Worm (Caenorhabditis elegans) whole organism, late embryonic: ENCODE data around the gene K06H7.7.

Experiments
- C08G9.2 ChIP-seq: sonication (generic microtip); optimal IDR thresholded peaks from 2 replicates; lab custom pipeline; 2016; ENCODE audit warnings: mild to moderate bottlenecking, missing genetic modification characterization, moderate library complexity, missing compliant biosample characterization
- F13H6.1 ChIP-seq: sonication (generic microtip); optimal IDR thresholded peaks from 2 replicates; lab custom pipeline; 2016; ENCODE audit warnings: missing genetic modification characterization, missing compliant biosample characterization
- K02D7.2 ChIP-seq: sonication (generic microtip); optimal IDR thresholded peaks from 2 replicates; lab custom pipeline; 2017; ENCODE audit warnings: mild to moderate bottlenecking, missing genetic modification characterization, missing compliant biosample characterization
- K09A11.1 ChIP-seq: sonication (generic microtip); optimal IDR thresholded peaks from 2 replicates; lab custom pipeline; 2017; ENCODE audit warnings: antibody characterized with exemption, mild to moderate bottlenecking, missing genetic modification characterization, missing compliant biosample characterization; ENCODE audit not compliant: insufficient read depth
- Y22D7AL.16 ChIP-seq: sonication (generic microtip); optimal IDR thresholded peaks from 2 replicates; lab custom pipeline; 2016; ENCODE audit warnings: missing genetic modification characterization, missing compliant biosample characterization
- ahr-1 ChIP-seq: sonication (generic microtip); optimal IDR thresholded peaks from 2 replicates; lab custom pipeline; 2016; ENCODE audit warnings: missing genetic modification characterization, missing compliant biosample characterization
- ceh-18 ChIP-seq: sonication (generic microtip); optimal IDR thresholded peaks from 2 replicates; lab custom pipeline; 2016; ENCODE audit warnings: missing genetic modification characterization, missing compliant biosample characterization
- ceh-19 ChIP-seq: fragments of 200-800 bp; sonication (Bioruptor generic); optimal IDR thresholded peaks from 2 replicates; lab custom pipeline; 2018; ENCODE audit warnings: mild to moderate bottlenecking, missing genetic modification characterization, missing compliant biosample characterization
- ceh-2 ChIP-seq: sonication (generic microtip); optimal IDR thresholded peaks from 2 replicates; lab custom pipeline; 2016; ENCODE audit warnings: missing genotype, missing genetic modification characterization, missing compliant biosample characterization
- ceh-22 ChIP-seq: sonication (generic microtip); optimal IDR thresholded peaks from 2 replicates; lab custom pipeline; 2017; ENCODE audit warnings: missing biosample characterization, missing genetic modification characterization
- ceh-24 ChIP-seq: sonication (generic microtip); optimal IDR thresholded peaks from 2 replicates; lab custom pipeline; 2016; ENCODE audit warnings: mild to moderate bottlenecking, missing genetic modification characterization, missing compliant biosample characterization
- ceh-31 ChIP-seq: sonication (generic microtip); optimal IDR thresholded peaks from 2 replicates; lab custom pipeline; 2016; ENCODE audit warnings: missing genetic modification characterization, missing compliant biosample characterization
- ceh-45 ChIP-seq: fragments of 200-800 bp; sonication (Bioruptor generic); IDR thresholded peaks from 2 replicates; pipeline ENCODE4 v1.3.6; 2022; ENCODE audit warnings: missing genetic modification reagents, missing genetic modification characterization, missing compliant biosample characterization
- ceh-48 ChIP-seq: sonication (generic microtip); optimal IDR thresholded peaks from 2 replicates; lab custom pipeline; 2016; ENCODE audit warnings: missing genetic modification characterization, inconsistent platforms, missing compliant biosample characterization
- ceh-9 ChIP-seq: sonication (generic microtip); optimal IDR thresholded peaks from 2 replicates; lab custom pipeline; 2016; ENCODE audit warnings: mild to moderate bottlenecking, missing genetic modification characterization, inconsistent platforms, missing compliant biosample characterization
- che-1 ChIP-seq: sonication (generic microtip); optimal IDR thresholded peaks from 2 replicates; lab custom pipeline; 2016; ENCODE audit warnings: mild to moderate bottlenecking, missing genetic modification characterization, missing compliant biosample characterization
- dmd-4 ChIP-seq: sonication (generic microtip); optimal IDR thresholded peaks from 2 replicates; lab custom pipeline; 2016; ENCODE audit warnings: borderline replicate concordance, missing genetic modification characterization, missing compliant biosample characterization
- dve-1 ChIP-seq: sonication (generic microtip); optimal IDR thresholded peaks from 2 replicates; lab custom pipeline; 2017; ENCODE audit warnings: antibody characterized with exemption, mild to moderate bottlenecking, missing genetic modification characterization, missing compliant biosample characterization
- elt-4 ChIP-seq: sonication (generic microtip); optimal IDR thresholded peaks from 2 replicates; lab custom pipeline; 2016; ENCODE audit warnings: missing genetic modification characterization, missing compliant biosample characterization
- ets-4 ChIP-seq: sonication (generic microtip); optimal IDR thresholded peaks from 2 replicates; lab custom pipeline; 2016; ENCODE audit warnings: missing genetic modification characterization, missing compliant biosample characterization
- fkh-10 ChIP-seq: fragments of 150-350 bp; optimal IDR thresholded peaks from 2 replicates; lab custom pipeline; 2014; ENCODE audit warnings: missing biosample characterization, missing genetic modification reagents, missing genetic modification characterization
- gmeb-2 ChIP-seq: sonication (generic microtip); optimal IDR thresholded peaks from 2 replicates; lab custom pipeline; 2016; ENCODE audit warnings: missing genetic modification characterization, inconsistent platforms, missing compliant biosample characterization
- hlh-15 ChIP-seq: sonication (generic microtip); optimal IDR thresholded peaks from 2 replicates; lab custom pipeline; 2016; ENCODE audit warnings: missing genetic modification characterization, missing compliant biosample characterization
- hlh-6 ChIP-seq: sonication (generic microtip); optimal IDR thresholded peaks from 2 replicates; lab custom pipeline; 2016; ENCODE audit warnings: missing genotype, missing genetic modification characterization, missing compliant biosample characterization
- hlh-8 ChIP-seq: sonication (generic microtip); optimal IDR thresholded peaks from 2 replicates; lab custom pipeline; 2016; ENCODE audit warnings: missing genotype, missing genetic modification characterization, missing compliant biosample characterization
- lin-11 ChIP-seq: fragments of 200-800 bp; sonication (Bioruptor generic); optimal IDR thresholded peaks from 2 replicates; lab custom pipeline; 2018; ENCODE audit warnings: mild to moderate bottlenecking, missing genetic modification characterization, missing compliant biosample characterization
- madf-2 ChIP-seq: sonication (generic microtip); optimal IDR thresholded peaks from 2 replicates; lab custom pipeline; 2017; ENCODE audit warnings: missing genetic modification characterization, missing compliant biosample characterization
- mec-3 ChIP-seq: sonication (generic microtip); optimal IDR thresholded peaks from 2 replicates; lab custom pipeline; 2016; ENCODE audit warnings: borderline replicate concordance, missing genetic modification characterization, missing compliant biosample characterization
- nfya-1 ChIP-seq: sonication (generic microtip); optimal IDR thresholded peaks from 2 replicates; lab custom pipeline; 2017; ENCODE audit warnings: missing genetic modification characterization, mild to moderate bottlenecking, missing compliant biosample characterization, antibody characterized with exemption, moderate library complexity
- nhr-11 ChIP-seq: fragments of 150-350 bp; optimal IDR thresholded peaks from 2 replicates; lab custom pipeline; 2014; ENCODE audit warnings: missing biosample characterization, missing genetic modification characterization
- nhr-232 ChIP-seq: sonication (generic microtip); optimal IDR thresholded peaks from 2 replicates; lab custom pipeline; 2016; ENCODE audit warnings: missing genetic modification characterization, missing compliant biosample characterization
- npax-4 ChIP-seq: sonication (generic microtip); optimal IDR thresholded peaks from 2 replicates; lab custom pipeline; 2016; ENCODE audit warnings: missing genetic modification characterization, missing compliant biosample characterization
- odd-2 ChIP-seq: sonication (generic microtip); optimal IDR thresholded peaks from 2 replicates; lab custom pipeline; 2017; ENCODE audit warnings: antibody characterized with exemption, mild to moderate bottlenecking, missing genetic modification characterization, missing compliant biosample characterization
- pag-3 ChIP-seq: sonication (generic microtip); optimal IDR thresholded peaks from 2 replicates; lab custom pipeline; 2016; ENCODE audit warnings: missing compliant biosample characterization, missing genetic modification characterization, borderline replicate concordance
- pax-1 ChIP-seq: fragments of 150-350 bp; optimal IDR thresholded peaks from 2 replicates; lab custom pipeline; 2014; ENCODE audit warnings: missing biosample characterization, missing genetic modification characterization
- pha-4 ChIP-seq: fragments of 150-350 bp; optimal IDR thresholded peaks from 2 replicates; lab custom pipeline; 2018; ENCODE audit warnings: missing biosample characterization, missing genetic modification reagents, missing genetic modification characterization
- pqm-1 ChIP-seq: sonication (generic microtip); optimal IDR thresholded peaks from 2 replicates; lab custom pipeline; 2016; ENCODE audit warnings: missing genetic modification characterization, missing compliant biosample characterization
- ref-2 ChIP-seq: sonication (generic microtip); optimal IDR thresholded peaks from 2 replicates; lab custom pipeline; 2016; ENCODE audit warnings: missing genetic modification characterization, missing compliant biosample characterization
- rnt-1 ChIP-seq: sonication (generic microtip); optimal IDR thresholded peaks from 2 replicates; lab custom pipeline; 2016; ENCODE audit warnings: missing genetic modification characterization, missing compliant biosample characterization
- sox-2 ChIP-seq: fragments of 200-800 bp; sonication (Bioruptor generic); IDR thresholded peaks from 2 replicates; pipeline ENCODE4 v1.3.6; 2022; ENCODE audit warnings: missing genetic modification reagents, missing genetic modification characterization, missing compliant biosample characterization
- sox-4 ChIP-seq: sonication (generic microtip); optimal IDR thresholded peaks from 2 replicates; lab custom pipeline; 2017; ENCODE audit warnings: mild to moderate bottlenecking, missing genetic modification characterization, inconsistent platforms, missing compliant biosample characterization
- syd-9 ChIP-seq: sonication (generic microtip); optimal IDR thresholded peaks from 2 replicates; lab custom pipeline; 2016; ENCODE audit warnings: mild to moderate bottlenecking, missing genetic modification characterization, moderate library complexity, missing compliant biosample characterization
- tbx-7 ChIP-seq: sonication (generic microtip); optimal IDR thresholded peaks from 2 replicates; lab custom pipeline; 2016; ENCODE audit warnings: missing genotype, missing genetic modification characterization, missing compliant biosample characterization
- ttx-3 ChIP-seq: sonication (generic microtip); optimal IDR thresholded peaks from 2 replicates; lab custom pipeline; 2016; ENCODE audit warnings: missing genetic modification reagents, missing genetic modification characterization, missing compliant biosample characterization
- unc-42 ChIP-seq: sonication (generic microtip); optimal IDR thresholded peaks from 2 replicates; lab custom pipeline; 2016; ENCODE audit warnings: missing genotype, missing genetic modification characterization, missing compliant biosample characterization
- unc-86 ChIP-seq: sonication (generic microtip); optimal IDR thresholded peaks from 2 replicates; lab custom pipeline; 2016; ENCODE audit warnings: missing genetic modification characterization, missing compliant biosample characterization
- zip-5 ChIP-seq: sonication (generic microtip); optimal IDR thresholded peaks from 2 replicates; lab custom pipeline; 2016; ENCODE audit warnings: missing genetic modification characterization, missing compliant biosample characterization
- ztf-16 ChIP-seq: sonication (generic microtip); optimal IDR thresholded peaks from 2 replicates; lab custom pipeline; 2017; ENCODE audit warnings: missing genetic modification characterization, missing compliant biosample characterization

K06H7.7 gene

DNA sequence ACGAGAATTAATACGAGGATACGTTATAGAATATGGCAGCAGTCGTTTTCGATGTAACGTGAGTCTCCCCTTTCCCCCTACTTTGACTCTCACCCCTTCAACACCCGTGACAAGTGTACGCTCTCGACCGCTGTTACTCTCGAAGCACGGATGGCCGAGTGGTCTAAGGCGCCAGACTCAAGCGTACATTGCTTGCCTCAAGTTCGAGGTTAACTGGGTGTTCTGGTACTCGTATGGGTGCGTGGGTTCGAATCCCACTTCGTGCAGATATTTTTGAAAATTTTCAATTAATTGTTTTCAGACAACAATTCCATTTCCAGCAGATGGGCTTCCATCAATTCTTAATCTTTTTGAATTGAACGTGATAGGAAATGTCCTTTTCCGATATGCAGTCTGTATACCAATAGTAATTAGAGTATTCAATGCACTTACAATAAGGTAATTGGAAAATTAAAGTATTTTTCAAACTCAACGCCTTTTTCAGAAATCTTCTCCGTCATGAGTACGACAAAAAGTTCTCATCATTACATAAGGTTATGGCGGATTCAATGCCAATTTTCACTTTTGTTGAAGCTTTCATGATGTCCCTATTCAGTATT is 24.3 kb upstream of the K06H7.7 start (continued):
- TF ChIP-seq rnt-1 (tag; lab: Kevin White, UChicago) (peak; percentile 63), pax-1 (tag; lab: Kevin White, UChicago) (no peak), ceh-18 (peak; percentile 57), K09A11.1 (tag; lab: Kevin White, UChicago) (peak; percentile 43), sox-4 (tag; lab: Kevin White, UChicago) (peak; percentile 57), ceh-2 (peak; percentile 73), nhr-232 (peak; percentile 78), madf-2 (tag; lab: Kevin White, UChicago) (peak; percentile 75), syd-9 (tag; lab: Kevin White, UChicago) (peak; percentile 78), sox-2 (GFP tag; lab: Robert Waterston, UW) (peak; percentile 71), K02D7.2 (tag; lab: Kevin White, UChicago) (peak; percentile 28), ref-2 (peak; percentile 88), pag-3 (tag; lab: Kevin White, UChicago) (no peak), C08G9.2 (tag; lab: Kevin White, UChicago) (peak; percentile 58), unc-42 (tag; lab: Kevin White, UChicago) (peak; percentile 53), dmd-4 (tag; lab: Kevin White, UChicago) (peak; percentile 23), ceh-31 (tag; lab: Kevin White, UChicago) (peak; percentile 52), hlh-15 (tag; lab: Kevin White, UChicago) (peak; percentile 58), tbx-7 (tag; lab: Kevin White, UChicago) (peak; percentile 32), che-1 (peak; percentile 72), hlh-8 (tag; lab: Kevin White, UChicago) (peak; percentile 60), F13H6.1 (tag; lab: Kevin White, UChicago) (no peak), elt-4 (tag; lab: Kevin White, UChicago) (no peak), hlh-6 (tag; lab: Kevin White, UChicago) (peak; percentile 88), ttx-3 (tag; lab: Kevin White, UChicago) (peak; percentile 66), ceh-45 (GFP tag; lab: Robert Waterston, UW) (peak; percentile 53; the same call in 1 of the 2 replicates), mec-3 (tag; lab: Kevin White, UChicago) (no peak), dve-1 (tag; lab: Kevin White, UChicago) (peak; percentile 41), ahr-1 (tag; lab: Kevin White, UChicago) (peak; percentile 44), npax-4 (tag; lab: Kevin White, UChicago) (peak; percentile 29), ceh-24 (tag; lab: Kevin White, UChicago) (peak; percentile 17), ets-4 (tag; lab: Kevin White, UChicago) (no peak), ztf-16 (tag; lab: Kevin White, UChicago) (peak; percentile 80), pqm-1 (tag; lab: Kevin White, UChicago) (peak; percentile 22), ceh-9 (tag; lab: Kevin White, UChicago) (no peak), unc-86 (tag; lab: Kevin White, UChicago) (peak; percentile 33), Y22D7AL.16 (tag; lab: Kevin White, UChicago) (peak; percentile 30), ceh-22 (tag; lab: Kevin White, UChicago) (no peak), fkh-10 (GFP tag; lab: Kevin White, UChicago) (peak; percentile 41), ceh-48 (peak; percentile 67), lin-11 (tag; lab: Kevin White, UChicago) (peak; percentile 54), gmeb-2 (peak; percentile 76), nfya-1 (tag; lab: Kevin White, UChicago) (peak; percentile 62), pha-4 (tag; lab: Kevin White, UChicago) (no peak), nhr-11 (no peak), odd-2 (tag; lab: Kevin White, UChicago) (peak; percentile 54), ceh-19 (GFP tag; lab: Kevin White, UChicago) (peak; percentile 78), zip-5 (tag; lab: Kevin White, UChicago) (peak; percentile 58)
